Fruit fly (Drosophila melanogaster): ENCODE data around the gene CG42832.
A peak's percentile ranks its signal among the peaks of the same experiment; 100 is the strongest.

CG42832 gene

DNA sequence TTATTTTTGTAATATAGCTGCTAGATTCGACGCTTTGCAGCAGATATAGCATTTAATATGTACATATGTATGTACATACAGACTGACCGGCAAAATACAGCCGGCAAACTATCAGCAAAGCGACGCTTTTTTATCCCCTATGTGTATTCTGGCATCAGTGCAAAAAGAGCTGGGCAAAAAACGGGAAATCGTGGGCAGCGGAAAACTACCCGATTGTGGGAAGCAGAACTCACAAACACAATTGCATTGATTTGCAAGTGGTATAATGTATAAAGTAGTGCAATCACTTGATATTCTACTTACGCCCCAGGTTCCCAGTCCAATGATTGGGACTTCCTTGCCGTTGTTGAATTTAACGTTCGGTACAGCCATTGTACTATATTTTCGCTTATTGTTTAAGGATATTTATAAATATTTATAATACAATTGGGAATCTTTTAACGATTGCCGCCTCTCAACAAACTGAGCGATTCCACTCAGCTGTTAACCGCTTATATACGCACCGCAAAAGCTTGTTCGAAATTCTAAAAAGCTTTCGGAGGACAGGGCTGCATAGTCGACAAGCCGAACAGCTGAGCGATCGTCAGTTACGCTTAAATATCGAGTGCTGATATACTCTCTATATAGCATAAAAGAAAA, 13.4 kb downstream of the CG42832 start:
- peak; percentile 20 for TF ChIP-seq CG17801 (GFP tag; optimal IDR thresholded peaks at IDR 0.05; ENCODE audit: partially characterized antibody)

- TF ChIP-seq CG17801 (GFP tag; optimal IDR thresholded peaks at IDR 0.05; ENCODE audit: partially characterized antibody), result no peak
These were observed 14.3 kb downstream of the CG42832 start, which contains the start of gene Akr1B for dm6 chr3L:11624281-11624680. TSS of gene Akr1B (minus strand) at chr3L:11624381.

DNA sequence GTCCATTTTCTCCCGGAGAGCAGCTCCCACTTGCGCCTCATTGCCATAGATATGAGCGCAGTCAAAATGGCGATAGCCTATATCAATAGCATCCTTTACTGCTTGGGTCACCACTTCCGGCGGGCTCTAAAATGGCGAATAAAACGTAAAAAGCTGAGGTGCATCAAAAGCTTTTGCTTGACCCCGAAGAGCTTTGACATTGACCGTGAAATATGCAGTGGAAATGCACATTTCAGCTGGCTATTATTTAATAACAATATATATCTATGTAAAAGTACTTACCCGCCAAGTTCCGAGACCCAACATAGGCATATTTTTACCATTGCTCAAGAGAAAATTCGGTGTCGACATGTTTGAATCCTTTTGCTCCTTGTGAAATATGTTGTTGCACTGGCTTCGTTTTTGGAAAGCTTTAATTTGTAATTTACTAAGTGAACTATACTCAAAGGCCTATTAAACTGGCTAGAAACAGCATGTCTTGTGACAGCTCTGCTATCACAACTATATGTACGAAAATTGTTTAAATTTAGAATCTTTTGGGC, 15.8 kb downstream of the CG42832 start, which contains the start of gene CG6083:
TSS of gene CG6083 (minus strand) at position 492 of the 542 bp plus-strand sequence.
- TF ChIP-seq CG17801 (GFP tag; optimal IDR thresholded peaks at IDR 0.05; ENCODE audit: partially characterized antibody), result no peak

DNA sequence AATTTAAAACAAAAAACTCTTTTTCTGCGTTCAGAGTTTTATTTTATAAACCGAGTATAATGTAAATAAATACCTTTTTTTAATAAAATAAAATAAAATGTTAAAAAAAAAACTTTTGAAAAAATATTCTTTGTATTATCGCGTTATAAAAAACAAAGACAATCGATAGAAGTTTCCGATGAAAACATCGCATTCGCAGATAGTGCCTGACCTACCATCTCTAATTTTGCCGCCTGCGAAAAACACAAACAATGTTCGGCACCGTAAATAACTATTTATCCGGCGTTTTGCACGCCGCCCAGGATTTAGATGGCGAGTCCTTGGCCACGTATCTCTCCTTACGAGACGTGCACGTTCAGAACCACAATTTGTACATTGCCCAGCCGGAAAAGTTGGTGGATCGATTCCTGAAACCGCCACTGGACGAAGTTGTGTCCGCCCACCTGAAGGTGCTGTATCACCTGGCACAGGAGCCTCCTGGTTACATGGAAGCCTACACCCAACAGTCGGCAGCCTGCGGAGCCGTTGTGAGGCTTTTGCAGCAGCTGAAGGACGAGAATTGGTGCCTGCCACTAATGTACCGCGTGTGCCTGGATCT, 16.4 kb downstream of the CG42832 start, which contains the start of gene PCID2:
TSS of gene PCID2 (plus strand) at position 213 of the 598 bp plus-strand sequence.
- TF ChIP-seq CG17801 (GFP tag; optimal IDR thresholded peaks at IDR 0.05; ENCODE audit: partially characterized antibody), result no peak

- peak; percentile 59 for TF ChIP-seq CG17801 (GFP tag; optimal IDR thresholded peaks at IDR 0.05; ENCODE audit: partially characterized antibody)
These were observed 18.0 kb downstream of the CG42832 start, which contains the start of gene Apt1 for dm6 chr3L:11627819-11628483. TSS of gene Apt1 (plus strand) at chr3L:11628037.

DNA sequence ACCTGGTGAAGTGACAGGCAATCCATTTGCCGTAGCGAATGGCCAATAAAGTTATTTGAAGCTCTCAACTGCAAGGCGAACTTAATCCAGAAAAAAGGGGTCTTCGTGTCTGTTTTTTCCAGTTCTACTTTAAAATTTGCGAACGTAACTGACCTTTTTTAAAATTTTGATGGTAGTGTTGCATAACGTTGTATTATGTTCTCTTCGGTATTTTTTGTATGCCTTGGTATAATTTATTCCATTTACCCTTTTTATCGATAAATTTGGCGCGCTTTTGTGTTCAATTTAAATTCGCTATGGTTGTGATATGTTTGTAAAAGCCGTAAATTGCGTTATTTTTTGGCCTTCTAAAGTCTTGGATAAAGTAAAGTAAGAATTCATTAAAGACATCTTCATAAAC, 20.7 kb downstream of the CG42832 start:
- no peak for TF ChIP-seq CG17801 (GFP tag; optimal IDR thresholded peaks at IDR 0.05; ENCODE audit: partially characterized antibody)

DNA sequence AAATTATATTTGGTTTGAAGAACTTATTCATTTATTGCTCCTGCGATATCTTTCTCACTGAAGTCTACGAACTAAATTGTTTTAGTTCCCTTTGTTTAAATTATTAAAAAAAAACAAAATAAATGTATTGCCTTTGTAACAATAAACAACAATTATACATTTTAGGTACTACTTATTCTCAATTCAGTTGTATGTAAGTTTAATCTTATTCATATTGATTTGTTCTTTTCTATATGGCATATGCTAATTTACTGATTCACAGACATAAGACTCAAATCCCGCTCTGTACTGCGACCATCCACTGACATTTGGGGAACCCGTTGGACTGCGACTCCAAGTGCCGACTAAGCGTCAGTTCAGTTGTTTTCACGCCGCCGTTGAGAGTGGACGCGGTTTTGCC, 21.2 kb downstream of the CG42832 start, which contains the start of gene CG32091:
TSS of gene CG32091 (plus strand) at position 301 of the 400 bp plus-strand sequence.
- no peak for TF ChIP-seq CG17801 (GFP tag; optimal IDR thresholded peaks at IDR 0.05; ENCODE audit: partially characterized antibody)

DNA sequence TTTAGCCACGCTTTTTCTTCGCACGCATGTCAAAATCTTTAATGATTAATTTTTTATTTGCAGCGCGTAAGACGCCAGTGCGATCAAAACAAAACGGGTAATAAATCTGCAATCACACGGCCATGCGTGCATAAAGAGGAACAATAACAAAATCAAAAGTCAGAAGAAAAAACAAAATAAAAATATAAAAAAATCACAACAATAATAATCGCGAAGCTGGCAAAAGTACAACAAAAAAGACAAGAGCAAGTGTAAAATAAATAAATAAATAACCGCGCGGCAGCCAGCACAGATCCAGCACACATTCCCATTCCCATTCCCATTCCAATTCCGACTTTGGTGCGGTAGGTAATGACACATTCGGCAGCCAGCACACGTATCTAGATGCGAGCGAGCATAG, 24.6 kb downstream of the CG42832 start:
- TF ChIP-seq CG17801 (GFP tag; optimal IDR thresholded peaks at IDR 0.05; ENCODE audit: partially characterized antibody), result peak; percentile 53

DNA sequence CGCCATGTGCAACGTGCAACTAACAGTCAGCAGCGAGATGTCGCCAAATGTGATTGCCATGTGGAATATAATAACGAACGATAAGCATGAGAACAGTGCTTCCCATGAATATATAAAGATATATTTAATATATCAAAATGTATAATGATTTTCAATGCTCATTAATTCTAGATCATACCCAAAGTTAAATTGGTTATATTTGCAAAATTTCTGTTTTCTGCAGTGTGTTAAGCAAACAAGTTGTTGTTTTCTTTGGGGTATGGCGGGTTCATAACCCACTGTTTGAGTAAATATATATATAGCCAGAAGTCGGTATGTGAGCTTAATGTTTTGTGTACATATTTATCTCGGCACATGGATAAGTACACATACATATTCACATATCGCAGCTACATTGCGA, 26.9 kb downstream of the CG42832 start:
- no peak for TF ChIP-seq CG17801 (GFP tag; optimal IDR thresholded peaks at IDR 0.05; ENCODE audit: partially characterized antibody)

- no peak for TF ChIP-seq CG17801 (GFP tag; optimal IDR thresholded peaks at IDR 0.05; ENCODE audit: partially characterized antibody)
These were observed 36.0 kb downstream of the CG42832 start, which contains the start of gene CG6071 for dm6 chr3L:11645933-11646332. TSS of gene CG6071 (minus strand) at chr3L:11646033.

DNA sequence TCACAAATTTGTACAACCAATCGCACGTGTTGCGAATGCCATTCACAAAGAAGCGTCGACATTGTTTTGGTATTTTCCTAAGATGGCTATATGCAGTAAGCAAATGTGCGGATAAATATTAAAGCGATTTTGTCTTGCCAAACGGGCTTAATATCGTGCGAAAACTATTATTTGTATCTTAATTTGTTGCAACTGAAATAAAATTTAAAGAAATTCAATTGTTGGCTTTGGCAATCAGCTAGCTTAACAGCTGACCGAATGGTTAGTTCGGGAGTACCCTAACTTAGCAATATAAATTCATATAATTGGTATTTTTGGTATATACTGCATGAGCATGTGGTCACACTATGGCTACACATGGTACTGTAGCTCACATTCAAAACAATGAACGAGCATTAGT, 38.5 kb downstream of the CG42832 start, which contains the start of the genes RIOK1 and Polr3H:
TSS of gene RIOK1 (minus strand) at position 65 of the 400 bp plus-strand sequence.
TSS of gene Polr3H (plus strand) at position 347 of the 400 bp plus-strand sequence.
- peak; percentile 59 for TF ChIP-seq CG17801 (GFP tag; optimal IDR thresholded peaks at IDR 0.05; ENCODE audit: partially characterized antibody)

DNA sequence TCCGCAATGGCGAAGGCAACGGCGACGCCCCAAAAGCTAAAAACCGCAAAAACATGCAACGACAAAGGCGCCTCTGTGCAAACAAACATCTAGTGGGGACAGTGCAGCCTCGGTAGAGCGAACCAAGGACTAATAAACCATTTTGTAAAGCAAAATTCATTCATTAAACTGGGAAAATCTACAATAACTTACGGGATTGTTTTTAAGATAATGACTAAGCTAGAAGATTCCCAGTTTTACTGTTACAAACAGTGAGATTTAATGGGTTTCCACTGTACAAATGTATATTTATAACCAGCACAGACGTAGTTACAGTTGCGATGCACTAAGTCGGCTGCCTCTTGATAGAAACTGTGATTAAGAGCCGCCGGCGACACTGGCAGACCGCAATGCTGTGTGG, 46.3 kb downstream of the CG42832 start:
- TF ChIP-seq CG17801 (GFP tag; optimal IDR thresholded peaks at IDR 0.05; ENCODE audit: partially characterized antibody), result no peak

Data from ovary, adult (tissue).